Fruit fly (Drosophila melanogaster) whole organism, embryonic: ENCODE measurements around the gene scrt.

Experiments
- Atf-2 ChIP-seq: fragments of 200-800 bp; sonication (Bioruptor generic); optimal IDR thresholded peaks from 2 replicates; lab custom pipeline; 2016; ENCODE audit warnings: missing biosample characterization, missing genetic modification characterization
- CG10462 ChIP-seq: fragments of 200-800 bp; sonication (Bioruptor generic); optimal IDR thresholded peaks from 2 replicates; lab custom pipeline; 2016; ENCODE audit warnings: missing biosample characterization, missing genetic modification characterization
- CG11093 ChIP-seq: fragments of 200-800 bp; sonication (Bioruptor generic); IDR thresholded peaks from 3 replicates; pipeline ENCODE4 v1.3.6; 2022; ENCODE audit warnings: missing biosample characterization, missing genetic modification characterization
- CG11695 ChIP-seq: fragments of 200-800 bp; sonication (Bioruptor generic); IDR thresholded peaks from 3 replicates; pipeline ENCODE4 v1.3.6; 2022; ENCODE audit warnings: missing biosample characterization, missing genetic modification characterization
- CG11696 ChIP-seq: fragments of 200-800 bp; sonication (Bioruptor generic); IDR thresholded peaks from 2 replicates; pipeline ENCODE4 v1.3.6; 2022; ENCODE audit warnings: missing biosample characterization, missing genetic modification characterization
- CG11723 ChIP-seq: fragments of 200-800 bp; sonication (Bioruptor generic); optimal IDR thresholded peaks from 2 replicates; lab custom pipeline; 2017; ENCODE audit warnings: missing biosample characterization, mild to moderate bottlenecking, missing genetic modification characterization
- CG12104 ChIP-seq: fragments of 200-800 bp; sonication (Bioruptor generic); optimal IDR thresholded peaks from 3 replicates; lab custom pipeline; 2016; ENCODE audit warnings: missing biosample characterization, missing genetic modification characterization
- CG12659 ChIP-seq: fragments of 200-800 bp; sonication (Bioruptor generic); optimal IDR thresholded peaks from 3 replicates; lab custom pipeline; 2017; ENCODE audit warnings: mild to moderate bottlenecking, missing biosample characterization, missing genetic modification reagents, missing genetic modification characterization
- CG12744 ChIP-seq: fragments of 200-800 bp; sonication (Bioruptor generic); optimal IDR thresholded peaks from 2 replicates; lab custom pipeline; 2016; ENCODE audit warnings: missing biosample characterization, missing genetic modification characterization
- CG15696 ChIP-seq: fragments of 200-800 bp; sonication (Bioruptor generic); optimal IDR thresholded peaks from 2 replicates; lab custom pipeline; 2019; ENCODE audit warnings: missing biosample characterization, mild to moderate bottlenecking, missing genetic modification characterization, moderate library complexity
- CG17802 ChIP-seq: fragments of 200-800 bp; sonication (Bioruptor generic); optimal IDR thresholded peaks from 2 replicates; lab custom pipeline; 2018; ENCODE audit warnings: missing biosample characterization, mild to moderate bottlenecking, missing genetic modification characterization, moderate library complexity
- CG31388 ChIP-seq: fragments of 200-800 bp; sonication (Bioruptor generic); optimal IDR thresholded peaks from 2 replicates; lab custom pipeline; 2016; ENCODE audit warnings: missing biosample characterization, missing genetic modification characterization
- CG31441 ChIP-seq: fragments of 200-800 bp; sonication (Bioruptor generic); IDR thresholded peaks from 2 replicates; pipeline ENCODE4 v1.3.6; 2022; ENCODE audit warnings: missing biosample characterization, missing genetic modification characterization
- CG3281 ChIP-seq: fragments of 200-800 bp; sonication (Bioruptor generic); optimal IDR thresholded peaks from 3 replicates; lab custom pipeline; 2017; ENCODE audit warnings: missing biosample characterization, mild to moderate bottlenecking, missing genetic modification characterization
- CG3726 ChIP-seq: fragments of 200-800 bp; sonication (Bioruptor generic); IDR thresholded peaks from 3 replicates; pipeline ENCODE4, ENCODE4 v1.3.6; 2022; ENCODE audit warnings: missing biosample characterization, missing genetic modification characterization
- CG3838 ChIP-seq: fragments of 200-800 bp; sonication (Bioruptor generic); optimal IDR thresholded peaks from 3 replicates; lab custom pipeline; 2016; ENCODE audit warnings: missing biosample characterization, missing genetic modification characterization
- CG6854 ChIP-seq: fragments of 200-800 bp; sonication (Bioruptor generic); optimal IDR thresholded peaks from 3 replicates; lab custom pipeline; 2017; ENCODE audit warnings: missing biosample characterization, mild to moderate bottlenecking, missing genetic modification characterization
- CG7556 ChIP-seq: fragments of 200-800 bp; sonication (Bioruptor generic); optimal IDR thresholded peaks from 2 replicates; lab custom pipeline; 2017; ENCODE audit warnings: missing biosample characterization, mild to moderate bottlenecking, missing genetic modification characterization
- CG7987 ChIP-seq: fragments of 200-800 bp; sonication (Bioruptor generic); optimal IDR thresholded peaks from 2 replicates; lab custom pipeline; 2018; ENCODE audit warnings: missing biosample characterization, mild to moderate bottlenecking, missing genetic modification characterization, moderate library complexity
- CG9797 ChIP-seq: fragments of 200-800 bp; sonication (Bioruptor generic); optimal IDR thresholded peaks from 3 replicates; lab custom pipeline; 2018; ENCODE audit warnings: missing biosample characterization, mild to moderate bottlenecking, missing genetic modification characterization
- Camta ChIP-seq: fragments of 200-800 bp; sonication (Bioruptor generic); optimal IDR thresholded peaks from 2 replicates; lab custom pipeline; 2016; ENCODE audit warnings: missing biosample characterization, missing genetic modification characterization
- Dll ChIP-seq: fragments of 200-800 bp; sonication (Bioruptor generic); IDR thresholded peaks from 4 replicates; pipeline ENCODE4 v1.3.6; 2022; ENCODE audit warnings: missing biosample characterization, missing genetic modification characterization; ENCODE audit not compliant: partially characterized antibody
- Elba2 ChIP-seq: fragments of 200-800 bp; sonication (Bioruptor generic); optimal IDR thresholded peaks from 3 replicates; lab custom pipeline; 2016; ENCODE audit warnings: missing biosample characterization, missing genetic modification characterization
- Hsf ChIP-seq: fragments of 200-800 bp; sonication (Bioruptor generic); optimal IDR thresholded peaks from 3 replicates; lab custom pipeline; 2016; ENCODE audit warnings: missing biosample characterization, missing genetic modification characterization
- MTF-1 ChIP-seq: fragments of 200-800 bp; sonication (Bioruptor generic); optimal IDR thresholded peaks from 2 replicates; lab custom pipeline; 2018; ENCODE audit warnings: missing biosample characterization, mild to moderate bottlenecking, missing genetic modification characterization, borderline replicate concordance
- Nf-YA ChIP-seq: fragments of 200-800 bp; sonication (Bioruptor generic); IDR thresholded peaks from 2 replicates; pipeline ENCODE4 v1.3.6; 2022; ENCODE audit warnings: missing biosample characterization, missing genetic modification characterization
- Oli ChIP-seq: fragments of 200-800 bp; sonication (Bioruptor generic); optimal IDR thresholded peaks from 2 replicates; lab custom pipeline; 2018; ENCODE audit warnings: missing biosample characterization, mild to moderate bottlenecking, missing genetic modification characterization, moderate library complexity
- Rx ChIP-seq: fragments of 200-800 bp; sonication (Bioruptor generic); IDR thresholded peaks from 2 replicates; pipeline ENCODE4 v1.3.6; 2022; ENCODE audit warnings: missing biosample characterization, missing genetic modification characterization
- Sox100B ChIP-seq: fragments of 200-800 bp; sonication (Bioruptor generic); optimal IDR thresholded peaks from 3 replicates; lab custom pipeline; 2018; ENCODE audit warnings: missing biosample characterization, mild to moderate bottlenecking, missing genetic modification characterization
- ab ChIP-seq: fragments of 200-800 bp; sonication (Bioruptor generic); optimal IDR thresholded peaks from 2 replicates; lab custom pipeline; 2016; ENCODE audit warnings: missing biosample characterization, missing genetic modification characterization
- al ChIP-seq: fragments of 200-800 bp; sonication (Bioruptor generic); IDR thresholded peaks from 2 replicates; pipeline ENCODE4 v1.3.6; 2022; ENCODE audit warnings: missing biosample characterization, missing genetic modification characterization
- ase ChIP-seq: fragments of 200-800 bp; sonication (Bioruptor generic); IDR thresholded peaks from 3 replicates; pipeline ENCODE4 v1.3.6; 2022; ENCODE audit warnings: missing biosample characterization, missing genetic modification characterization
- bowl ChIP-seq: fragments of 200-800 bp; sonication (Bioruptor generic); IDR thresholded peaks from 2 replicates; pipeline ENCODE4 v1.3.6; 2022; ENCODE audit warnings: missing biosample characterization, missing genetic modification characterization
- da ChIP-seq: fragments of 200-800 bp; sonication (Bioruptor generic); optimal IDR thresholded peaks from 2 replicates; lab custom pipeline; 2016; ENCODE audit warnings: missing biosample characterization, missing genetic modification characterization
- dan ChIP-seq: fragments of 200-800 bp; sonication (Bioruptor generic); IDR thresholded peaks from 2 replicates; pipeline ENCODE4 v1.3.6; 2022; ENCODE audit warnings: missing biosample characterization, missing genetic modification characterization
- disco-r ChIP-seq: fragments of 200-800 bp; sonication (Bioruptor generic); optimal IDR thresholded peaks from 2 replicates; lab custom pipeline; 2016; ENCODE audit warnings: missing biosample characterization, missing genetic modification characterization
- gfzf ChIP-seq: fragments of 200-800 bp; sonication (Bioruptor generic); optimal IDR thresholded peaks from 2 replicates; lab custom pipeline; 2016; ENCODE audit warnings: missing biosample characterization, mild to moderate bottlenecking, missing genetic modification characterization, moderate library complexity
- insv ChIP-seq, 2 experiments: fragments of 200-800 bp; sonication (Bioruptor generic); optimal IDR thresholded peaks; 3 replicates each; lab custom pipeline; 2016 to 2018; ENCODE audit warnings: missing biosample characterization in 2 of 2, missing genetic modification characterization in 2 of 2
- jigr1 ChIP-seq: fragments of 200-800 bp; sonication (Bioruptor generic); IDR thresholded peaks from 3 replicates; pipeline ENCODE4 v1.3.6; 2022; ENCODE audit warnings: missing biosample characterization, missing genetic modification characterization
- klu ChIP-seq: fragments of 200-800 bp; sonication (Bioruptor generic); IDR thresholded peaks from 2 replicates; pipeline ENCODE4 v1.3.6; 2022; ENCODE audit warnings: missing biosample characterization, missing genetic modification characterization
- lbe ChIP-seq: fragments of 200-800 bp; sonication (Bioruptor generic); optimal IDR thresholded peaks from 2 replicates; lab custom pipeline; 2016; ENCODE audit warnings: missing biosample characterization, mild to moderate bottlenecking, missing genetic modification characterization
- luna ChIP-seq: fragments of 200-800 bp; sonication (Bioruptor generic); optimal IDR thresholded peaks from 2 replicates; lab custom pipeline; 2016; ENCODE audit warnings: missing biosample characterization, missing genetic modification characterization
- nerfin-1 ChIP-seq: fragments of 200-800 bp; sonication (Bioruptor generic); optimal IDR thresholded peaks from 3 replicates; lab custom pipeline; 2019; ENCODE audit warnings: missing biosample characterization, mild to moderate bottlenecking, missing genetic modification characterization, moderate library complexity
- onecut ChIP-seq: fragments of 200-800 bp; sonication (Bioruptor generic); IDR thresholded peaks from 2 replicates; pipeline ENCODE4 v1.3.6; 2022; ENCODE audit warnings: missing biosample characterization, missing genetic modification characterization
- pfk ChIP-seq: fragments of 200-800 bp; sonication (Bioruptor generic); optimal IDR thresholded peaks from 2 replicates; lab custom pipeline; 2018; ENCODE audit warnings: missing biosample characterization, mild to moderate bottlenecking, missing genetic modification characterization, moderate library complexity
- pzg ChIP-seq: fragments of 200-800 bp; sonication (Bioruptor generic); optimal IDR thresholded peaks from 3 replicates; lab custom pipeline; 2018; ENCODE audit warnings: missing biosample characterization, mild to moderate bottlenecking, missing genetic modification characterization, moderate library complexity
- ro ChIP-seq: fragments of 200-800 bp; sonication (Bioruptor generic); IDR thresholded peaks from 2 replicates; pipeline ENCODE4 v1.3.6; 2022; ENCODE audit warnings: missing biosample characterization, missing genetic modification characterization
- scrt ChIP-seq: fragments of 200-800 bp; sonication (Bioruptor generic); optimal IDR thresholded peaks from 2 replicates; lab custom pipeline; 2018; ENCODE audit warnings: missing biosample characterization, mild to moderate bottlenecking, missing genetic modification characterization, moderate library complexity
- tna ChIP-seq: fragments of 200-800 bp; sonication (Bioruptor generic); IDR thresholded peaks from 2 replicates; pipeline ENCODE4 v1.3.6; 2022; ENCODE audit warnings: missing biosample characterization, missing genetic modification characterization; ENCODE audit not compliant: partially characterized antibody
- trem ChIP-seq: fragments of 200-800 bp; optimal IDR thresholded peaks from 3 replicates; lab custom pipeline; 2019; ENCODE audit warnings: missing biosample characterization, mild to moderate bottlenecking, missing genetic modification characterization, moderate library complexity
- ttk ChIP-seq: fragments of 200-800 bp; sonication (Bioruptor generic); IDR thresholded peaks from 2 replicates; pipeline ENCODE4 v2.1.2; 2022; ENCODE audit warnings: missing biosample characterization, missing genetic modification characterization
- vnd ChIP-seq: fragments of 200-800 bp; sonication (Bioruptor generic); IDR thresholded peaks from 3 replicates; pipeline ENCODE4 v1.3.6; 2022; ENCODE audit warnings: missing biosample characterization, missing genetic modification characterization; ENCODE audit not compliant: partially characterized antibody

The scrt gene

DNA sequence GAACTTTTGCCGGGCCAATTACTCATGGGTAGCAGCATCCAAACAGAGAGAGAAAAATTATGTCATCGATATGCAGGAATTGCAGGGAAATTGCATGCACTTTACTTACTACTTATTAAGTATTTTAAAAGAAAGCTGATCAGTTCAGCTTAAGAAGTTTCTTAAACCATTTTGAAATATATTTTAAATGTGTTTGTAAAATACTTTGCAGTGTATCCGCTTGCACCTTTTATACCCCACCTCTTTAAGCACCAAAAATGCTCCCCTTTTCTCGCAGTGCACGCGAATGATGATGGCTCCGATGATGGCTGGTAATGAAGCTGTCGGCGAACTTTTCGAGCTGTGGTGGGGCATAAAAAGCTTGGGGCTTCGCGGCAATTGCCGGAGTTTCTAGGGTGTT lies 31.2 kb upstream of the scrt start, which contains the start of gene CG14984 (continued):
- TF ChIP-seq CG15696 (tag; lab: Kevin White, UChicago) (no peak), CG10462 (GFP tag; lab: Kevin White, UChicago) (no peak), Rx (GFP tag; lab: Robert Waterston, UW) (no peak), CG17802 (no peak), Elba2 (no peak), CG11695 (GFP tag; lab: Robert Waterston, UW) (no peak), da (GFP tag; lab: Kevin White, UChicago) (no peak), Atf-2 (GFP tag; lab: Kevin White, UChicago) (no peak), nerfin-1 (no peak), jigr1 (GFP tag; lab: Robert Waterston, UW) (0 out of 3 replicates have a peak, but pooled peaks have one; percentile 18), CG9797 (GFP tag; lab: Kevin White, UChicago) (no peak), disco-r (GFP tag; lab: Kevin White, UChicago) (no peak), ase (GFP tag; lab: Robert Waterston, UW) (no peak; the same call in 2 of the 3 replicates), lbe (GFP tag; lab: Kevin White, UChicago) (peak; percentile 67), CG7556 (peak; percentile 35), bowl (GFP tag; lab: Robert Waterston, UW) (no peak), CG3726 (GFP tag; lab: Robert Waterston, UW) (no peak), CG3281 (GFP tag; lab: Kevin White, UChicago) (peak; percentile 78), trem (no peak), dan (GFP tag; lab: Robert Waterston, UW) (no peak), pzg (GFP tag; lab: Kevin White, UChicago) (no peak), CG12744 (GFP tag; lab: Kevin White, UChicago) (no peak), CG31441 (GFP tag; lab: Robert Waterston, UW) (0 out of 2 replicates have a peak, but pooled peaks have one; percentile 12), MTF-1 (GFP tag; lab: Kevin White, UChicago) (no peak), Sox100B (GFP tag; lab: Kevin White, UChicago) (no peak), Camta (GFP tag; lab: Kevin White, UChicago) (no peak), pfk (no peak), CG11723 (GFP tag; lab: Kevin White, UChicago) (no peak), CG7987 (no peak), CG6854 (GFP tag; lab: Kevin White, UChicago) (peak; percentile 41), klu (GFP tag; lab: Robert Waterston, UW) (peak; percentile 61), vnd (GFP tag; lab: Robert Waterston, UW) (no peak), CG3838 (GFP tag; lab: Kevin White, UChicago) (no peak), CG12104 (GFP tag; lab: Kevin White, UChicago) (no peak), scrt (GFP tag; lab: Kevin White, UChicago) (peak; percentile 80), ab (GFP tag; lab: Kevin White, UChicago) (no peak), CG31388 (GFP tag; lab: Kevin White, UChicago) (peak; percentile 4), luna (GFP tag; lab: Kevin White, UChicago) (no peak), ro (GFP tag; lab: Robert Waterston, UW) (no peak), tna (no peak), Nf-YA (no peak), CG12659 (GFP tag; lab: Kevin White, UChicago) (no peak), insv (GFP tag; optimal IDR thresholded peaks at IDR 0.05; lab: Kevin White, UChicago) (no peak), Dll (GFP tag; lab: Robert Waterston, UW) (no peak), Oli (no peak), al (GFP tag; lab: Robert Waterston, UW) (peak; percentile 82), CG11093 (GFP tag; lab: Robert Waterston, UW) (no peak), ttk (GFP tag; lab: Robert Waterston, UW) (no peak), gfzf (GFP tag; lab: Kevin White, UChicago) (no peak), onecut (no peak), Hsf (GFP tag; lab: Kevin White, UChicago) (peak; percentile 13), CG11696 (GFP tag; lab: Robert Waterston, UW) (no peak)
